Worm (Caenorhabditis elegans): ENCODE results near the gene hil-4.
"Not testable (repeated sequence)": the region's sequence is repeated elsewhere in the genome, so short reads cannot be mapped to it uniquely, and the experiment has no call there.

hil-4 gene

DNA sequence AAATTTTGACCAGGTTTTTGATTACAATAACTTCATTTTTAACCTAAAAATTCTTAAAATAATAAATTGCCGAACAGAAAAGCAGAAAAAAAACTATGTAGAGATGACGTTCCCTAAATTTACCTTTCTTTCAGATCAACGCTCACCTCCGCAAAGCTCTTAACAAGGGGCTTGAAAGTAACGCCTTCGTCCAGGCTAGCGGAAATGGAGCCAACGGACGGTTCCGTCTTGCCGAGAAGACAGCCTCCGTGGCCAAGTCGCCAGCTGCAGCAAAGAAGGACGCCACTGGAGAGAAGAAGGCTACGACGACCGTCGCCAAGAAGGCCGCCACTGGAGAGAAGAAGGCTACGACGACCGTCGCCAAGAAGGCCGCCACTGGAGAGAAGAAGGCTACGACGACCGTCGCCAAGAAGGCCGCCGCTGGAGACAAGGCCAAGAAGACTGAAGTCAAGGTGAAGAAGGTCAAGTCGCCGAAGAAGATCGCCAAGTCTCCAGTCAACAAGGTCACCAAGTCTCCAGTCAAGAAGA, 635 bp downstream of the hil-4 start:
- TF ChIP-seq F13C5.2 (tag; optimal IDR thresholded peaks at IDR 0.05) (no peak), aly-1 (tag; optimal IDR thresholded peaks at IDR 0.05) (no peak), tra-4 (tag; optimal IDR thresholded peaks at IDR 0.05) (no peak), hmbx-1 (tag; optimal IDR thresholded peaks at IDR 0.05) (no peak), ets-7 (tag; optimal IDR thresholded peaks at IDR 0.05) (no peak), pes-1 (GFP tag; IDR thresholded peaks at IDR 0.05) (no peak), scrt-1 (GFP tag; IDR thresholded peaks at IDR 0.05) (no peak), B0310.2 (tag; optimal IDR thresholded peaks at IDR 0.05) (no peak), ceh-36 (tag; optimal IDR thresholded peaks at IDR 0.05) (no peak), ama-1 (optimal IDR thresholded peaks at IDR 0.05) (no peak), ceh-13 (GFP tag; optimal IDR thresholded peaks at IDR 0.05) (no peak), hmg-4 (GFP tag; optimal IDR thresholded peaks at IDR 0.05) (no peak), hnd-1 (tag; optimal IDR thresholded peaks at IDR 0.05) (no peak), flt-1 (GFP tag; IDR thresholded peaks at IDR 0.05) (no peak), tbx-11 (GFP tag; IDR thresholded peaks at IDR 0.05) (no peak), tbx-37 (GFP tag; conservative IDR thresholded peaks at IDR 0.05) (no peak), sea-1 (GFP tag; conservative IDR thresholded peaks at IDR 0.05) (no peak)

DNA sequence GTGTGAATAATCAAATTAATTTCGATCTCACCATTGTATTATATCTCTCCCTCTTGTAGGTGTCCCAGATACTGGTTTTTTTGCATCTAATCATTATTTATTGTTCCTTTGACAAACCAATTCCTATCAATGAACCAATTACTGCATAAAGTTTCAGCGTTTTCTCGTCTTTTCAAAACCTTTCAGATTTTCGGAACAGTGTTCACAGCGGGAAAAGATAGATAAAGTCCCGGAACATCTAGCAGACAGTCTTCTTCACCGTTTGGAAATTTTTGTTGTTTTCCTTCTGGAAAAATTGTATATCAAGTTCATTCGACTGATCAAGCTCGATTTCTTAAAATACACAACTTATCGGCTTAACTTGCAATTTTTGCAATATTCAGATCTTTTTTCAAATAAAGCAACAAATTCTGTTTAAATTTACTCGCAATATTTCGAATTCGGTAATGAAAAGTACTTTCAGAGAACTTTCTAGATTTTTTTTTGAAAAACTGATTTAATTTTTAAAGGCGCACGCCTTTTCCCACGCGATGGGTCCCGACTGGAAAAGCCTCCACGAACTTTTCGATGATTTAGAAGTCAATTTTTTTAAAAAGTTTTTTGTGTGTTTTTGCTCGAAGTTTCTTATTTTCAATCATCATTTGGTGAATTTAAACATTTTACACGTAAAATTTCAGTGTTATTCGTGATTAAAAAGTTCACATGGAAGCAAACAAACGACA, 1.4 kb downstream of the hil-4 start, which contains the start of gene pgl-3:
TSS of gene pgl-3 (plus strand) at position 672 of the 722 bp plus-strand sequence.
- TF ChIP-seq ama-1 (optimal IDR thresholded peaks at IDR 0.05): no peak
- TF ChIP-seq ceh-36 (tag; optimal IDR thresholded peaks at IDR 0.05): no peak
- TF ChIP-seq F13C5.2 (tag; optimal IDR thresholded peaks at IDR 0.05): no peak
- no peak for TF ChIP-seq tbx-37 (GFP tag; conservative IDR thresholded peaks at IDR 0.05)
- no peak for TF ChIP-seq hnd-1 (tag; optimal IDR thresholded peaks at IDR 0.05)
- TF ChIP-seq pes-1 (GFP tag; IDR thresholded peaks at IDR 0.05): no peak
- no peak for TF ChIP-seq hmbx-1 (tag; optimal IDR thresholded peaks at IDR 0.05)
- TF ChIP-seq sea-1 (GFP tag; conservative IDR thresholded peaks at IDR 0.05): no peak
- TF ChIP-seq aly-1 (tag; optimal IDR thresholded peaks at IDR 0.05): no peak
- TF ChIP-seq scrt-1 (GFP tag; IDR thresholded peaks at IDR 0.05): no peak
- TF ChIP-seq ets-7 (tag; optimal IDR thresholded peaks at IDR 0.05): no peak
- no peak for TF ChIP-seq B0310.2 (tag; optimal IDR thresholded peaks at IDR 0.05)
- TF ChIP-seq tra-4 (tag; optimal IDR thresholded peaks at IDR 0.05): no peak
- no peak for TF ChIP-seq ceh-13 (GFP tag; optimal IDR thresholded peaks at IDR 0.05)
- TF ChIP-seq hmg-4 (GFP tag; optimal IDR thresholded peaks at IDR 0.05): no peak
- no peak for TF ChIP-seq flt-1 (GFP tag; IDR thresholded peaks at IDR 0.05)
- TF ChIP-seq tbx-11 (GFP tag; IDR thresholded peaks at IDR 0.05): no peak

DNA sequence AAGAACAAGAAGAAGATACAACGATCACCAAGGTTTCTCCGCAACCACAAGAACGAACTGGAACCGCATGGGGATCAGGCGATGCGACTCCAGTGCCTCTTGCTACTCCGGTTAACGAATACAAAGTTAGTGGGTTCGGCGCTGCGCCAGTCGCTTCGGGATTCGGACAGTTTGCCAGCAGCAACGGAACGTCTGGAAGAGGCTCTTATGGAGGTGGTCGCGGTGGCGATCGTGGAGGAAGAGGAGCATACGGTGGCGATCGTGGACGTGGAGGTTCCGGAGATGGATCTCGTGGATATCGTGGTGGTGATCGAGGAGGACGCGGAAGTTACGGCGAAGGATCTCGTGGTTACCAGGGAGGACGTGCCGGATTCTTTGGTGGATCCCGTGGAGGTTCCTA, 3.9 kb downstream of the hil-4 start:
- no peak for TF ChIP-seq hnd-1 (tag; optimal IDR thresholded peaks at IDR 0.05)
- TF ChIP-seq scrt-1 (GFP tag; IDR thresholded peaks at IDR 0.05): no peak
- no peak for TF ChIP-seq ceh-13 (GFP tag; optimal IDR thresholded peaks at IDR 0.05)
- no peak for TF ChIP-seq ets-7 (tag; optimal IDR thresholded peaks at IDR 0.05)
- no peak for TF ChIP-seq flt-1 (GFP tag; IDR thresholded peaks at IDR 0.05)
- no peak for TF ChIP-seq pes-1 (GFP tag; IDR thresholded peaks at IDR 0.05)
- no peak for TF ChIP-seq tbx-11 (GFP tag; IDR thresholded peaks at IDR 0.05)
- no peak for TF ChIP-seq aly-1 (tag; optimal IDR thresholded peaks at IDR 0.05)
- no peak for TF ChIP-seq B0310.2 (tag; optimal IDR thresholded peaks at IDR 0.05)
- TF ChIP-seq hmg-4 (GFP tag; optimal IDR thresholded peaks at IDR 0.05): no peak
- no peak for TF ChIP-seq ceh-36 (tag; optimal IDR thresholded peaks at IDR 0.05)
- no peak for TF ChIP-seq sea-1 (GFP tag; conservative IDR thresholded peaks at IDR 0.05)
- TF ChIP-seq tra-4 (tag; optimal IDR thresholded peaks at IDR 0.05): no peak
- TF ChIP-seq tbx-37 (GFP tag; conservative IDR thresholded peaks at IDR 0.05): no peak
- no peak for TF ChIP-seq hmbx-1 (tag; optimal IDR thresholded peaks at IDR 0.05)
- no peak for TF ChIP-seq ama-1 (optimal IDR thresholded peaks at IDR 0.05)
- no peak for TF ChIP-seq F13C5.2 (tag; optimal IDR thresholded peaks at IDR 0.05)

DNA sequence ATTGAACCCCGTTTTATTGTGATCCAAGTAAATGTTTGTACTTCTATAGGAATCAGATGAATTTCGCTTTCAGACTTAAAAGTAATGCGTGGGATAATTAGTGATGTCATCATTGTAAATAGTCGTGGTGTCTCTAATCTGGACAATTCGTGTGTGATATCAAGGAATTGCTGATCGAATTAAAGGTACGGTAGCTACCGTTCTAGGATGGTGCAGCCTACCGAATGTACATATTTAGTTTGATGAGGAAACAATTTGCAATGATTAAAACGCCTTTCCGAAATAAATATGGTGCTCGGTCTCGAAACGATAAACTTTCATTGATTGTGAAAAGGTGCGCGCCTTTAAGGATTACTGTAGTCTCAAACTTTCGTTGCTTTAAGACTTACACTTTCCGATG, 4.4 kb downstream of the hil-4 start:
- TF ChIP-seq tbx-11 (GFP tag; IDR thresholded peaks at IDR 0.05): no peak
- no peak for TF ChIP-seq scrt-1 (GFP tag; IDR thresholded peaks at IDR 0.05)
- no peak for TF ChIP-seq ceh-36 (tag; optimal IDR thresholded peaks at IDR 0.05)
- no peak for TF ChIP-seq ceh-13 (GFP tag; optimal IDR thresholded peaks at IDR 0.05)
- TF ChIP-seq tbx-37 (GFP tag; conservative IDR thresholded peaks at IDR 0.05): no peak
- no peak for TF ChIP-seq ets-7 (tag; optimal IDR thresholded peaks at IDR 0.05)
- no peak for TF ChIP-seq tra-4 (tag; optimal IDR thresholded peaks at IDR 0.05)
- no peak for TF ChIP-seq flt-1 (GFP tag; IDR thresholded peaks at IDR 0.05)
- no peak for TF ChIP-seq hnd-1 (tag; optimal IDR thresholded peaks at IDR 0.05)
- TF ChIP-seq F13C5.2 (tag; optimal IDR thresholded peaks at IDR 0.05): no peak
- no peak for TF ChIP-seq hmbx-1 (tag; optimal IDR thresholded peaks at IDR 0.05)
- no peak for TF ChIP-seq B0310.2 (tag; optimal IDR thresholded peaks at IDR 0.05)
- TF ChIP-seq hmg-4 (GFP tag; optimal IDR thresholded peaks at IDR 0.05): no peak
- no peak for TF ChIP-seq pes-1 (GFP tag; IDR thresholded peaks at IDR 0.05)
- no peak for TF ChIP-seq aly-1 (tag; optimal IDR thresholded peaks at IDR 0.05)

DNA sequence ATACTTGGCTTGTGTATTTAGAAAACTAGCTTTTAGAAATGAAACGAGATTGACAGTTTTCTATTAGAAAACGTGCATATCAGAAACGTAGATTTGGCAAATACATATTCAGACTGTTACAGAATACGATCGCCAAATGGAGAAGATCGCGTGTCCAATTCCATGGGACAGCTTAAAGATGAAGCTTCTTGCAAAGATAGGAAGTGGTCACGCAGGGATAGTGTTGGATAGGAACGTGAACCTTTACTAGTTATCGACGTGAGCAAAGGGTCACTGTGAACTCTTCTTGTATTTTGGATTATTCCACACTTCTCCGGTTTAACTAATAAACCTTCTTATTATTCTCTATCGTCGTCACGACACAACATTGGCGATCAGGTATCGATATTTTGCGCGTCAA, 6.6 kb downstream of the hil-4 start, which contains the start of gene bgnt-1.4:
TSS of gene bgnt-1.4 (plus strand) at position 301 of the 400 bp plus-strand sequence.
- TF ChIP-seq F13C5.2 (tag; optimal IDR thresholded peaks at IDR 0.05); hmbx-1 (tag; optimal IDR thresholded peaks at IDR 0.05); ama-1 (optimal IDR thresholded peaks at IDR 0.05): not testable (repeated sequence)

DNA sequence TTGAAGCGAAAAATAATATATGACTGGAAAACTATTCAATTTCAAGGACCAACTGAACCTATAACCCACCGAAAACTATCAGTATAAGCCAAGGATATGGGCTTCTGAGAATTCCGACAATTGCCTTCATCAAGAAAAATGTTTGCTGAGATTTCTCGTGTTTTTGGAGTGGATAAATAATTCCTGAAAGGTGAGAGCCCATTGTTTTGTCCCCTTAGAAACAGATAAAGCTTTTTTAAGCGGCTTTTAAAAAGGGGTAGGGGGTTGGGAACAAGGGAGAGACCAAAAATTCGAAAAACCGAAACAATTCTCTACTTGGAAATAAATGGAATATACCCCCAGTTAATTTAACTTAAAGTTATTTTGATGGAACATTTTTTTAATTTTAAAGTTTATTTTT, 12.4 kb downstream of the hil-4 start, which contains the start of gene C18G1.8:
TSS of gene C18G1.8 (minus strand) at position 101 of the 400 bp plus-strand sequence.
- TF ChIP-seq ceh-13 (GFP tag; optimal IDR thresholded peaks at IDR 0.05) (no peak), tra-4 (tag; optimal IDR thresholded peaks at IDR 0.05) (no peak)

DNA sequence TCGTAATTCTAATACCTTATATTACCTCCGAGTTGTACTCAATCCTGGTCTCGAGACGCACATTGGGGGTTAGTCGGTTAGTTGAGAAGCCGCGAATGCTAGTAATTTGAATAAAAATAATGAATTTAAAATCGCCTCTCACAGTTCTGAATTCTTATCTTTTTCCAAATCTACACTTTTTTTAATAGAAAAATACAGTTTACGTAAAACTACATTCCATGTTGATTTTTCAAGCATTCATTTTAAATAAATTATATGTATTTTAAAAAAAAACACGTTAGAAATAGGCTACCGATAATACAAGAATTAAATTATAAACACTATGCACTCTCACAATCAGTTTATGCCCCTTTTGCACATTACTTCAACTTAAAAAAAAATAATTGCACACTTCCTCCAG, 15.5 kb downstream of the hil-4 start, which contains the start of gene C18G1.9:
TSS of gene C18G1.9 (minus strand) at position 101 of the 400 bp plus-strand sequence.
- TF ChIP-seq ceh-36 (tag; optimal IDR thresholded peaks at IDR 0.05) (no peak), hmbx-1 (tag; optimal IDR thresholded peaks at IDR 0.05) (no peak), pes-1 (GFP tag; IDR thresholded peaks at IDR 0.05) (no peak), ceh-13 (GFP tag; optimal IDR thresholded peaks at IDR 0.05) (no peak), B0310.2 (tag; optimal IDR thresholded peaks at IDR 0.05) (no peak), hmg-4 (GFP tag; optimal IDR thresholded peaks at IDR 0.05) (no peak), tbx-11 (GFP tag; IDR thresholded peaks at IDR 0.05) (no peak), flt-1 (GFP tag; IDR thresholded peaks at IDR 0.05) (no peak), hnd-1 (tag; optimal IDR thresholded peaks at IDR 0.05) (no peak), tbx-37 (GFP tag; conservative IDR thresholded peaks at IDR 0.05) (no peak), scrt-1 (GFP tag; IDR thresholded peaks at IDR 0.05) (no peak), tra-4 (tag; optimal IDR thresholded peaks at IDR 0.05) (no peak), aly-1 (tag; optimal IDR thresholded peaks at IDR 0.05) (no peak), sea-1 (GFP tag; conservative IDR thresholded peaks at IDR 0.05) (no peak), ama-1 (optimal IDR thresholded peaks at IDR 0.05) (no peak), F13C5.2 (tag; optimal IDR thresholded peaks at IDR 0.05) (no peak)
